Fruit fly (Drosophila melanogaster) whole organism, embryonic: ENCODE data around the gene CG7974.

Source experiments
- CG1024 ChIP-seq: fragments of 200-800 bp; sonication (Bioruptor generic); IDR thresholded peaks from 2 replicates; pipeline ENCODE4 v1.3.6; 2022; ENCODE audit warnings: missing biosample characterization, missing genetic modification characterization
- CG10959 ChIP-seq: fragments of 200-800 bp; sonication (Bioruptor generic); IDR thresholded peaks from 2 replicates; pipeline ENCODE4 v1.3.6; 2022; ENCODE audit warnings: missing biosample characterization, missing genetic modification characterization
- CG11696 ChIP-seq: fragments of 200-800 bp; sonication (Bioruptor generic); IDR thresholded peaks from 2 replicates; pipeline ENCODE4 v1.3.6; 2022; ENCODE audit warnings: missing biosample characterization, missing genetic modification characterization
- CG12236 ChIP-seq: fragments of 200-800 bp; sonication (Bioruptor generic); optimal IDR thresholded peaks from 2 replicates; lab custom pipeline; 2016; ENCODE audit warnings: missing biosample characterization, missing genetic modification characterization
- CG13123 ChIP-seq: fragments of 200-800 bp; sonication (Bioruptor generic); optimal IDR thresholded peaks from 2 replicates; lab custom pipeline; 2016; ENCODE audit warnings: missing biosample characterization, missing genetic modification characterization
- CG13296 ChIP-seq: fragments of 200-800 bp; sonication (Bioruptor generic); optimal IDR thresholded peaks from 3 replicates; lab custom pipeline; 2018; ENCODE audit warnings: missing biosample characterization, mild to moderate bottlenecking, missing genetic modification characterization
- CG14965 ChIP-seq: fragments of 200-800 bp; sonication (Bioruptor generic); optimal IDR thresholded peaks from 2 replicates; lab custom pipeline; 2016; ENCODE audit warnings: missing biosample characterization, missing genetic modification characterization, borderline replicate concordance
- CG15514 ChIP-seq: fragments of 200-800 bp; sonication (Bioruptor generic); optimal IDR thresholded peaks from 3 replicates; lab custom pipeline; 2017; ENCODE audit warnings: missing biosample characterization, missing genetic modification characterization, mild to moderate bottlenecking, moderate library complexity, missing genetic modification reagents
- CG18262 ChIP-seq: fragments of 200-800 bp; optimal IDR thresholded peaks from 3 replicates; lab custom pipeline; 2019; ENCODE audit warnings: missing biosample characterization, mild to moderate bottlenecking, missing genetic modification characterization, moderate library complexity
- CG31441 ChIP-seq: fragments of 200-800 bp; sonication (Bioruptor generic); IDR thresholded peaks from 2 replicates; pipeline ENCODE4 v1.3.6; 2022; ENCODE audit warnings: missing biosample characterization, missing genetic modification characterization
- CG3995 ChIP-seq: fragments of 200-800 bp; sonication (Bioruptor generic); optimal IDR thresholded peaks from 3 replicates; lab custom pipeline; 2016; ENCODE audit warnings: missing biosample characterization, missing genetic modification characterization
- CG6654 ChIP-seq: fragments of 200-800 bp; sonication (Bioruptor generic); optimal IDR thresholded peaks from 2 replicates; lab custom pipeline; 2017; ENCODE audit warnings: missing biosample characterization, mild to moderate bottlenecking, missing genetic modification characterization
- CG6791 ChIP-seq: fragments of 200-800 bp; sonication (Bioruptor generic); IDR thresholded peaks from 3 replicates; pipeline ENCODE4 v1.3.6; 2022; ENCODE audit warnings: missing biosample characterization, missing genetic modification characterization; ENCODE audit not compliant: partially characterized antibody
- CG7987 ChIP-seq: fragments of 200-800 bp; sonication (Bioruptor generic); optimal IDR thresholded peaks from 2 replicates; lab custom pipeline; 2018; ENCODE audit warnings: missing biosample characterization, mild to moderate bottlenecking, missing genetic modification characterization, moderate library complexity
- CG8281 ChIP-seq: fragments of 200-800 bp; sonication (Bioruptor generic); optimal IDR thresholded peaks from 2 replicates; lab custom pipeline; 2018; ENCODE audit warnings: missing biosample characterization, mild to moderate bottlenecking, missing genetic modification characterization, moderate library complexity
- CG8478 ChIP-seq: fragments of >200 bp; optimal IDR thresholded peaks from 2 replicates; lab custom pipeline; 2018
- CHES-1-like ChIP-seq: fragments of 200-800 bp; sonication (Bioruptor generic); optimal IDR thresholded peaks from 2 replicates; lab custom pipeline; 2016; ENCODE audit warnings: missing biosample characterization, missing genetic modification characterization
- CoRest ChIP-seq: fragments of 200-800 bp; sonication (Bioruptor generic); optimal IDR thresholded peaks from 3 replicates; lab custom pipeline; 2018; ENCODE audit warnings: missing biosample characterization, mild to moderate bottlenecking, missing genetic modification characterization, moderate library complexity
- D ChIP-seq, 2 experiments: fragments of 200-800 bp in 1 of 2; fragments of >200 bp in 1 of 2; sonication (Bioruptor generic) in 1 of 2; optimal IDR thresholded peaks; 2 replicates in 1 of 2; 3 replicates in 1 of 2; lab custom pipeline; 2017; ENCODE audit warnings: mild to moderate bottlenecking in 1 of 2, missing biosample characterization in 1 of 2, missing genetic modification characterization in 1 of 2, missing genetic modification reagents in 1 of 2
- Deaf1 ChIP-seq: fragments of 200-800 bp; optimal IDR thresholded peaks from 3 replicates; lab custom pipeline; 2019; ENCODE audit warnings: missing biosample characterization, mild to moderate bottlenecking, missing genetic modification characterization, moderate library complexity
- Dll ChIP-seq: fragments of 200-800 bp; sonication (Bioruptor generic); IDR thresholded peaks from 4 replicates; pipeline ENCODE4 v1.3.6; 2022; ENCODE audit warnings: missing biosample characterization, missing genetic modification characterization; ENCODE audit not compliant: partially characterized antibody
- E2f2 ChIP-seq: fragments of 200-800 bp; sonication (Bioruptor generic); IDR thresholded peaks from 2 replicates; pipeline ENCODE4 v1.3.6; 2022; ENCODE audit warnings: missing biosample characterization, missing genetic modification characterization
- Elba2 ChIP-seq: fragments of 200-800 bp; sonication (Bioruptor generic); optimal IDR thresholded peaks from 3 replicates; lab custom pipeline; 2016; ENCODE audit warnings: missing biosample characterization, missing genetic modification characterization
- Gsc ChIP-seq: fragments of 200-800 bp; sonication (Bioruptor generic); IDR thresholded peaks from 2 replicates; pipeline ENCODE4 v1.3.6; 2022; ENCODE audit warnings: missing biosample characterization, missing genetic modification characterization
- HLH54F ChIP-seq: fragments of 200-800 bp; sonication (Bioruptor generic); optimal IDR thresholded peaks from 3 replicates; lab custom pipeline; 2016; ENCODE audit warnings: missing biosample characterization, missing genetic modification characterization
- HmgD ChIP-seq: fragments of 200-800 bp; sonication (Bioruptor generic); optimal IDR thresholded peaks from 3 replicates; lab custom pipeline; 2016; ENCODE audit warnings: missing biosample characterization, missing genetic modification characterization
- Hsf ChIP-seq: fragments of 200-800 bp; sonication (Bioruptor generic); optimal IDR thresholded peaks from 3 replicates; lab custom pipeline; 2016; ENCODE audit warnings: missing biosample characterization, missing genetic modification characterization
- Lpt ChIP-seq: fragments of >200 bp; optimal IDR thresholded peaks from 2 replicates; lab custom pipeline; 2018; ENCODE audit warnings: missing biosample characterization, missing genetic modification characterization
- Ptx1 ChIP-seq: fragments of 200-800 bp; sonication (Bioruptor generic); IDR thresholded peaks from 2 replicates; pipeline ENCODE4 v1.3.6; 2022; ENCODE audit warnings: missing biosample characterization, missing genetic modification characterization
- Ravus ChIP-seq: fragments of 200-800 bp; sonication (Bioruptor generic); IDR thresholded peaks from 2 replicates; pipeline ENCODE4 v1.3.6; 2022; ENCODE audit warnings: missing biosample characterization, missing genetic modification characterization
- Sox102F ChIP-seq: fragments of 200-800 bp; sonication (Bioruptor generic); optimal IDR thresholded peaks from 2 replicates; lab custom pipeline; 2018; ENCODE audit warnings: missing biosample characterization, mild to moderate bottlenecking, missing genetic modification characterization, moderate library complexity
- Vsx1 ChIP-seq: fragments of 200-800 bp; sonication (Bioruptor generic); optimal IDR thresholded peaks from 2 replicates; lab custom pipeline; 2017; ENCODE audit warnings: missing biosample characterization, mild to moderate bottlenecking, missing genetic modification characterization, missing genetic modification reagents
- YL-1 ChIP-seq: fragments of 200-800 bp; sonication (Bioruptor generic); optimal IDR thresholded peaks from 3 replicates; lab custom pipeline; 2017; ENCODE audit warnings: missing biosample characterization, mild to moderate bottlenecking, missing genetic modification characterization
- abd-A ChIP-seq: fragments of 200-800 bp; sonication (Bioruptor generic); optimal IDR thresholded peaks from 3 replicates; lab custom pipeline; 2019; ENCODE audit warnings: missing biosample characterization, mild to moderate bottlenecking, missing genetic modification characterization, moderate library complexity
- br ChIP-seq: fragments of >200 bp; optimal IDR thresholded peaks from 2 replicates; lab custom pipeline; 2017
- ci ChIP-seq: fragments of 200-800 bp; sonication (Bioruptor generic); IDR thresholded peaks from 3 replicates; pipeline ENCODE4 v1.3.6; 2022; ENCODE audit warnings: missing biosample characterization, missing genetic modification characterization
- emc ChIP-seq: fragments of 200-800 bp; sonication (Bioruptor generic); optimal IDR thresholded peaks from 2 replicates; lab custom pipeline; 2016; ENCODE audit warnings: missing biosample characterization, missing genetic modification characterization
- hb ChIP-seq: fragments of 200-800 bp; sonication (Bioruptor generic); IDR thresholded peaks from 3 replicates; pipeline ENCODE4 v1.3.6; 2022; ENCODE audit warnings: missing biosample characterization, missing genetic modification characterization; ENCODE audit not compliant: partially characterized antibody
- her ChIP-seq: fragments of 200-800 bp; sonication (Bioruptor generic); optimal IDR thresholded peaks from 2 replicates; lab custom pipeline; 2016; ENCODE audit warnings: missing biosample characterization, missing genetic modification characterization
- nerfin-1 ChIP-seq: fragments of 200-800 bp; sonication (Bioruptor generic); optimal IDR thresholded peaks from 3 replicates; lab custom pipeline; 2019; ENCODE audit warnings: missing biosample characterization, mild to moderate bottlenecking, missing genetic modification characterization, moderate library complexity
- oc ChIP-seq: fragments of 200-800 bp; sonication (Bioruptor generic); optimal IDR thresholded peaks from 2 replicates; lab custom pipeline; 2018; ENCODE audit warnings: missing biosample characterization, mild to moderate bottlenecking, missing genetic modification characterization, moderate library complexity
- p53 ChIP-seq: fragments of 200-800 bp; sonication (Bioruptor generic); optimal IDR thresholded peaks from 2 replicates; lab custom pipeline; 2016; ENCODE audit warnings: missing biosample characterization, missing genetic modification characterization
- rib ChIP-seq: fragments of 200-800 bp; sonication (Bioruptor generic); IDR thresholded peaks from 2 replicates; pipeline ENCODE4 v1.3.6; 2022; ENCODE audit warnings: missing biosample characterization, missing genetic modification characterization
- seq ChIP-seq: fragments of 200-800 bp; sonication (Bioruptor generic); IDR thresholded peaks from 2 replicates; pipeline ENCODE4 v1.3.6; 2022; ENCODE audit warnings: missing biosample characterization, missing genetic modification characterization
- slou ChIP-seq: fragments of 200-800 bp; sonication (Bioruptor generic); optimal IDR thresholded peaks from 3 replicates; lab custom pipeline; 2016; ENCODE audit warnings: missing biosample characterization, missing genetic modification characterization
- sna ChIP-seq: fragments of 200-800 bp; sonication (Bioruptor generic); IDR thresholded peaks from 2 replicates; pipeline ENCODE4 v1.3.6; 2022; ENCODE audit warnings: missing biosample characterization, missing genetic modification characterization; ENCODE audit not compliant: partially characterized antibody
- sug ChIP-seq: fragments of 200-800 bp; optimal IDR thresholded peaks from 2 replicates; lab custom pipeline; 2019; ENCODE audit warnings: missing biosample characterization, mild to moderate bottlenecking, missing genetic modification characterization, moderate library complexity
- tap ChIP-seq: fragments of 200-800 bp; optimal IDR thresholded peaks from 3 replicates; lab custom pipeline; 2019; ENCODE audit warnings: missing biosample characterization, mild to moderate bottlenecking, missing genetic modification characterization, moderate library complexity
- vvl ChIP-seq: fragments of 200-800 bp; sonication (Bioruptor generic); IDR thresholded peaks from 2 replicates; pipeline ENCODE4 v1.3.6; 2022; ENCODE audit warnings: missing biosample characterization, missing genetic modification characterization
- wor ChIP-seq: fragments of 200-800 bp; sonication (Bioruptor generic); IDR thresholded peaks from 2 replicates; pipeline ENCODE4 v1.3.6; 2022; ENCODE audit warnings: missing biosample characterization, missing genetic modification characterization

The CG7974 gene

dm6 chr3L:1647276-1647919, 17.5 kb upstream of the CG7974 start, which contains the start of the genes CG17249 and Bro (continued):
- TF ChIP-seq CoRest (peak; percentile 32), vvl (GFP tag; lab: Robert Waterston, UW) (peak; percentile 72), D (optimal IDR thresholded peaks at IDR 0.05; lab: Kevin White, UChicago) (no peak), D (GFP tag; optimal IDR thresholded peaks at IDR 0.05; lab: Kevin White, UChicago) (no peak), CHES-1-like (GFP tag; lab: Kevin White, UChicago) (peak; percentile 55), br (lab: Kevin White, UChicago) (no peak), Ravus (GFP tag; lab: Robert Waterston, UW) (no peak), seq (GFP tag; lab: Robert Waterston, UW) (no peak), Lpt (no peak), CG7987 (GFP tag; lab: Kevin White, UChicago) (peak; percentile 8), CG12236 (no peak), Hsf (GFP tag; lab: Kevin White, UChicago) (peak; percentile 45), CG8281 (tag; lab: Kevin White, UChicago) (no peak), ci (GFP tag; lab: Robert Waterston, UW) (peak; percentile 23; the same call in 1 of the 3 replicates), sna (no peak), p53 (GFP tag; lab: Kevin White, UChicago) (no peak), sug (tag; lab: Kevin White, UChicago) (peak; percentile 36), YL-1 (GFP tag; lab: Kevin White, UChicago) (peak; percentile 27), emc (GFP tag; lab: Kevin White, UChicago) (no peak), rib (no peak), CG13296 (GFP tag; lab: Kevin White, UChicago) (no peak), HmgD (peak; percentile 30), tap (tag; lab: Kevin White, UChicago) (no peak), Gsc (GFP tag; lab: Robert Waterston, UW) (no peak), slou (no peak), CG8478 (lab: Kevin White, UChicago) (no peak), her (GFP tag; lab: Kevin White, UChicago) (peak; percentile 50), Vsx1 (no peak), Sox102F (GFP tag; lab: Kevin White, UChicago) (no peak), Dll (GFP tag; lab: Robert Waterston, UW) (0 out of 4 replicates have a peak, but pooled peaks have one; percentile 19), CG18262 (tag; lab: Kevin White, UChicago) (no peak)

DNA sequence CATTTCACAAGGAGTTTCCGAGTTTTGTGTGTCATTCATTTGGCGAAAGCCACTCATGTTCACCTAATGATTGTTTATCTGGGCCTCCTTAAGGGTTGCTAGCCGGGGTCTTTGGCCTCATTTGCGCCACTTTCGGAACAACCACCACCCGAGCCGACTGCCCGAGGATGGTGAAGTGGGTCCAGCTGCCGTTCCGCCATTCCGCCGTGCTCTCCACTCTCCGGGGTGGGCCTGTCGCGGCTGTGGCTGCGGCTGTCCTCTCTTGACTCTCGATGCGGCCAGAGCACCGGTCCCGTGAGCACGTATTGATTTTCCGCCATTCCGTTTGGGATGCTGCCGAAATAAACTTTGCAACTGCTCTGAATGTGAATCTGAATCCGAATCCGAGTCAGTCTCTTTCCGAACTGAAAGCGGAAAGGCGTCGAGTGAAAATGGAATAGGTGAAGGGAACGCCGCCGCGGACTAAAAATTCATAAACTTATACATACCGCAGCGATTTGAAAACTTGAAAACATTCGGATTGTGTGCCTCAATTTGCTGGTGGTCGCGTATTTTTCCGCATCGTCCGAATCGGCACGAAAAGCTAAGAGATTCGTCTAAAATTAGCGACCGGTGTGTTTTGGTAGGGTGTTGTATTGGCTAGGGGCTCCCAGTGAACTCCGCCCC, 16.1 kb upstream of the CG7974 start, which contains the start of gene CG13920:
Gene CG13920, plus strand, starts transcription at position 255 of the 666 bp plus-strand sequence.
- TF ChIP-seq Ptx1 (GFP tag; lab: Robert Waterston, UW): no peak
- no peak for TF ChIP-seq hb
- no peak for TF ChIP-seq CG13123 (GFP tag; lab: Kevin White, UChicago)
- TF ChIP-seq CG10959 (GFP tag; lab: Robert Waterston, UW): no peak
- TF ChIP-seq CG15514 (GFP tag; lab: Kevin White, UChicago): peak; percentile 27
- TF ChIP-seq CG11696 (GFP tag; lab: Robert Waterston, UW): no peak
- 0 out of 2 replicates have a peak, but pooled peaks have one; percentile 11 for TF ChIP-seq E2f2
- no peak for TF ChIP-seq CG14965 (GFP tag; lab: Kevin White, UChicago)
- TF ChIP-seq wor (GFP tag; lab: Robert Waterston, UW): no peak
- no peak for TF ChIP-seq CG31441 (GFP tag; lab: Robert Waterston, UW)
- TF ChIP-seq abd-A (tag; lab: Kevin White, UChicago): no peak
- TF ChIP-seq CG6654 (GFP tag; lab: Kevin White, UChicago): no peak
- no peak for TF ChIP-seq HLH54F
- no peak for TF ChIP-seq oc (tag; lab: Kevin White, UChicago)
- no peak for TF ChIP-seq CG6791 (GFP tag; lab: Robert Waterston, UW)
- TF ChIP-seq Deaf1: peak; percentile 91
- no peak for TF ChIP-seq Elba2 (GFP tag; lab: Kevin White, UChicago)
- TF ChIP-seq nerfin-1 (tag; lab: Kevin White, UChicago): peak; percentile 31
- no peak for TF ChIP-seq CG3995
- no peak for TF ChIP-seq CG1024 (GFP tag; lab: Robert Waterston, UW)
